Worm (Caenorhabditis elegans) whole organism, late embryonic: ENCODE results near the gene scl-24.
"Not testable (repeated sequence)": the region's sequence is repeated elsewhere in the genome, so short reads cannot be mapped to it uniquely, and the experiment has no call there.

Experiments
- C08G9.2 ChIP-seq: sonication (generic microtip); optimal IDR thresholded peaks from 2 replicates; lab custom pipeline; 2016; ENCODE audit warnings: mild to moderate bottlenecking, missing genetic modification characterization, moderate library complexity, missing compliant biosample characterization
- C38D4.7 ChIP-seq: fragments of 200-800 bp; sonication (Bioruptor generic); optimal IDR thresholded peaks from 2 replicates; lab custom pipeline; 2018; ENCODE audit warnings: mild to moderate bottlenecking, missing genetic modification characterization, moderate library complexity, missing compliant biosample characterization
- F13H6.1 ChIP-seq: sonication (generic microtip); optimal IDR thresholded peaks from 2 replicates; lab custom pipeline; 2016; ENCODE audit warnings: missing genetic modification characterization, missing compliant biosample characterization
- T23F11.4 ChIP-seq: fragments of 200-800 bp; sonication (Bioruptor generic); optimal IDR thresholded peaks from 2 replicates; lab custom pipeline; 2018; ENCODE audit warnings: mild to moderate bottlenecking, missing genetic modification characterization, missing compliant biosample characterization
- Y22D7AL.16 ChIP-seq: sonication (generic microtip); optimal IDR thresholded peaks from 2 replicates; lab custom pipeline; 2016; ENCODE audit warnings: missing genetic modification characterization, missing compliant biosample characterization
- ahr-1 ChIP-seq: sonication (generic microtip); optimal IDR thresholded peaks from 2 replicates; lab custom pipeline; 2016; ENCODE audit warnings: missing genetic modification characterization, missing compliant biosample characterization
- ceh-2 ChIP-seq: sonication (generic microtip); optimal IDR thresholded peaks from 2 replicates; lab custom pipeline; 2016; ENCODE audit warnings: missing genotype, missing genetic modification characterization, missing compliant biosample characterization
- ceh-22 ChIP-seq: sonication (generic microtip); optimal IDR thresholded peaks from 2 replicates; lab custom pipeline; 2017; ENCODE audit warnings: missing biosample characterization, missing genetic modification characterization
- ceh-30 ChIP-seq: fragments of 150-350 bp; optimal IDR thresholded peaks from 2 replicates; lab custom pipeline; 2014; ENCODE audit warnings: missing biosample characterization, missing genetic modification characterization
- ceh-45 ChIP-seq: fragments of 200-800 bp; sonication (Bioruptor generic); IDR thresholded peaks from 2 replicates; pipeline ENCODE4 v1.3.6; 2022; ENCODE audit warnings: missing genetic modification reagents, missing genetic modification characterization, missing compliant biosample characterization
- dmd-4 ChIP-seq: sonication (generic microtip); optimal IDR thresholded peaks from 2 replicates; lab custom pipeline; 2016; ENCODE audit warnings: borderline replicate concordance, missing genetic modification characterization, missing compliant biosample characterization
- elt-2 ChIP-seq: sonication (generic microtip); optimal IDR thresholded peaks from 2 replicates; lab custom pipeline; 2016; ENCODE audit warnings: missing genetic modification reagents, missing genetic modification characterization, missing compliant biosample characterization
- elt-4 ChIP-seq: sonication (generic microtip); optimal IDR thresholded peaks from 2 replicates; lab custom pipeline; 2016; ENCODE audit warnings: missing genetic modification characterization, missing compliant biosample characterization
- eyg-1 ChIP-seq: sonication (generic microtip); optimal IDR thresholded peaks from 2 replicates; lab custom pipeline; 2016; ENCODE audit warnings: missing genotype, missing genetic modification characterization, missing compliant biosample characterization
- fkh-6 ChIP-seq: sonication (generic microtip); optimal IDR thresholded peaks from 2 replicates; lab custom pipeline; 2016; ENCODE audit warnings: missing genetic modification characterization, missing compliant biosample characterization
- gmeb-2 ChIP-seq: sonication (generic microtip); optimal IDR thresholded peaks from 2 replicates; lab custom pipeline; 2016; ENCODE audit warnings: missing genetic modification characterization, inconsistent platforms, missing compliant biosample characterization
- hlh-30 ChIP-seq: sonication (generic microtip); optimal IDR thresholded peaks from 2 replicates; lab custom pipeline; 2017; ENCODE audit warnings: antibody characterized with exemption, missing genetic modification characterization, missing compliant biosample characterization; ENCODE audit not compliant: insufficient read depth
- hlh-6 ChIP-seq: sonication (generic microtip); optimal IDR thresholded peaks from 2 replicates; lab custom pipeline; 2016; ENCODE audit warnings: missing genotype, missing genetic modification characterization, missing compliant biosample characterization
- hlh-8 ChIP-seq: sonication (generic microtip); optimal IDR thresholded peaks from 2 replicates; lab custom pipeline; 2016; ENCODE audit warnings: missing genotype, missing genetic modification characterization, missing compliant biosample characterization
- lim-6 ChIP-seq: sonication (generic microtip); optimal IDR thresholded peaks from 2 replicates; lab custom pipeline; 2016; ENCODE audit warnings: missing genetic modification characterization, missing compliant biosample characterization
- madf-2 ChIP-seq: sonication (generic microtip); optimal IDR thresholded peaks from 2 replicates; lab custom pipeline; 2017; ENCODE audit warnings: missing genetic modification characterization, missing compliant biosample characterization
- pag-3 ChIP-seq: sonication (generic microtip); optimal IDR thresholded peaks from 2 replicates; lab custom pipeline; 2016; ENCODE audit warnings: missing compliant biosample characterization, missing genetic modification characterization, borderline replicate concordance
- pax-1 ChIP-seq: fragments of 150-350 bp; optimal IDR thresholded peaks from 2 replicates; lab custom pipeline; 2014; ENCODE audit warnings: missing biosample characterization, missing genetic modification characterization
- pha-2 ChIP-seq: sonication (generic microtip); optimal IDR thresholded peaks from 2 replicates; lab custom pipeline; 2017; ENCODE audit warnings: mild to moderate bottlenecking, missing genetic modification characterization, missing compliant biosample characterization
- pha-4 ChIP-seq: fragments of 150-350 bp; optimal IDR thresholded peaks from 2 replicates; lab custom pipeline; 2018; ENCODE audit warnings: missing biosample characterization, missing genetic modification reagents, missing genetic modification characterization
- ref-2 ChIP-seq: sonication (generic microtip); optimal IDR thresholded peaks from 2 replicates; lab custom pipeline; 2016; ENCODE audit warnings: missing genetic modification characterization, missing compliant biosample characterization
- sdc-2 ChIP-seq: sonication (generic microtip); optimal IDR thresholded peaks from 2 replicates; lab custom pipeline; 2016; ENCODE audit warnings: missing genotype, missing genetic modification characterization, missing compliant biosample characterization
- sox-4 ChIP-seq: sonication (generic microtip); optimal IDR thresholded peaks from 2 replicates; lab custom pipeline; 2017; ENCODE audit warnings: mild to moderate bottlenecking, missing genetic modification characterization, inconsistent platforms, missing compliant biosample characterization
- tbx-2 ChIP-seq: sonication (generic microtip); optimal IDR thresholded peaks from 2 replicates; lab custom pipeline; 2016; ENCODE audit warnings: missing genetic modification characterization, missing compliant biosample characterization
- unc-42 ChIP-seq: sonication (generic microtip); optimal IDR thresholded peaks from 2 replicates; lab custom pipeline; 2016; ENCODE audit warnings: missing genotype, missing genetic modification characterization, missing compliant biosample characterization
- unc-86 ChIP-seq: sonication (generic microtip); optimal IDR thresholded peaks from 2 replicates; lab custom pipeline; 2016; ENCODE audit warnings: missing genetic modification characterization, missing compliant biosample characterization
- ztf-16 ChIP-seq: sonication (generic microtip); optimal IDR thresholded peaks from 2 replicates; lab custom pipeline; 2017; ENCODE audit warnings: missing genetic modification characterization, missing compliant biosample characterization

The scl-24 gene

DNA sequence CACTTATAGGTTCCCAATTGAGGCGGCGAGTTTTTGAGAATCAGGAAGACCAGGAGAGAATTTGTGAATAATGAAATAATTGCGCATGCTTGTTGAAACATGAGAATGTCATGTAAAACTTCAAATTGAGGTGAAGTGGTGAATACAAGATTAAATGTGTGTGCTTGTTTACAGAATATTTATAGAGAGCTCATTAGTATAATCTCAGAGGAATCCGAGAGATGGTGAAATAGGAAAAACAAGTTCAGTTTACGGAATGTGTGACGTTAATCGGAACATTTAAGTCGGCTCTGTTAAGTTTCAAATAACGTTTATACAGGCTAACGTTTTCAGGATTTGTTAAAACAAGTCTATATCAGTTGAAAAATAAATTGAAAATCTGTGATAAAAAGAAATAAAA, 28.1 kb upstream of the scl-24 start, which contains the start of gene str-200:
str-200 (minus strand) TSS at position 101 of the 400 bp plus-strand sequence.
- TF ChIP-seq T23F11.4 (no peak), elt-2 (tag; lab: Kevin White, UChicago) (no peak), F13H6.1 (tag; lab: Kevin White, UChicago) (no peak), ceh-22 (tag; lab: Kevin White, UChicago) (no peak), ztf-16 (tag; lab: Kevin White, UChicago) (no peak), pha-2 (tag; lab: Kevin White, UChicago) (no peak), C38D4.7 (GFP tag; lab: Kevin White, UChicago) (no peak), ceh-30 (no peak)

DNA sequence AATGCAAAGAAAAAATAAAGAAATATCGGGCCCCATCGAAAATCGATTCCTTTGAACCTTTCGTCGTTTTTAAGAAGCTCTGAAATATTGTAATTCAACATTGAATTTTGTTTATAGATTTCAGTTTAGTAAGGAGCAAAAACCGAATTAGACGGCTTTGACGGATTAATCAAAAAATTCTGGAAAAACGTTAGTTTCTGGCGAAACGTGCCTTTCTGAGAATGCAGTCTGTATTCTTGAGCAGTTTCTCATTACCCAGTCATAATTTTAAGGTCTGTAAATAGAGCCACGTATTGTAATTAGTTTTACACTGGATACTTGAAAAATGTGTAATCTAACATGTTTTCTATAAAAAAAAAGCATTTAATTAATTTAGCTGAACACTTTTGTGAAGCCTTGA, 26.1 kb upstream of the scl-24 start, which contains the start of gene srz-48:
srz-48 (minus strand) TSS at position 101 of the 400 bp plus-strand sequence.
- TF ChIP-seq C08G9.2 (tag; lab: Kevin White, UChicago) (no peak), ceh-45 (no peak), ref-2 (no peak), fkh-6 (tag; lab: Kevin White, UChicago) (no peak), ceh-22 (tag; lab: Kevin White, UChicago) (no peak), hlh-6 (no peak), pax-1 (tag; lab: Kevin White, UChicago) (no peak), sdc-2 (tag; lab: Kevin White, UChicago) (no peak), pha-4 (tag; lab: Kevin White, UChicago) (no peak), ceh-2 (no peak), Y22D7AL.16 (tag; lab: Kevin White, UChicago) (no peak), hlh-30 (tag; lab: Kevin White, UChicago) (no peak), pag-3 (no peak), elt-4 (no peak), tbx-2 (no peak), eyg-1 (tag; lab: Kevin White, UChicago) (no peak)

DNA sequence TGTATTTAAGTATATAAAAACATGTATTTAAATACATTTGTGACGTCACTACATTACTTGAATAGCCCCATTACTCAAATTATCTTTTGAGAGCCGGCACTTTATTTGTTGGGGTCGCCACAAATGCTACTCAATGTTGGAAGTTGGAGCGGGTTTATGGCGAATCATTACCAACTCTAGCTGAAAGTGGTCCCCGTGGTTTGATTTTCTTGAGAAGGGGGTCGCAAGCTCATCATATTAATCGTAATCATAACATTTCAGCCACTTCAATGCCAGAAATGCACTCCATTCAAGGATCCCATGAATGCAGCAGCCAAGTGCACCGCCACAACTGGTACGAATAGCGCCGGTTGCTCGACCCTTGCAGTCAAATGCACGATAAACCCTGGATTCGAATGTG, 21.9 kb upstream of the scl-24 start, which contains the start of gene F20E11.7:
F20E11.7 (plus strand) TSS at position 301 of the 400 bp plus-strand sequence.
- not testable (repeated sequence) for TF ChIP-seq lim-6; tbx-2; sdc-2 (tag; lab: Kevin White, UChicago)

DNA sequence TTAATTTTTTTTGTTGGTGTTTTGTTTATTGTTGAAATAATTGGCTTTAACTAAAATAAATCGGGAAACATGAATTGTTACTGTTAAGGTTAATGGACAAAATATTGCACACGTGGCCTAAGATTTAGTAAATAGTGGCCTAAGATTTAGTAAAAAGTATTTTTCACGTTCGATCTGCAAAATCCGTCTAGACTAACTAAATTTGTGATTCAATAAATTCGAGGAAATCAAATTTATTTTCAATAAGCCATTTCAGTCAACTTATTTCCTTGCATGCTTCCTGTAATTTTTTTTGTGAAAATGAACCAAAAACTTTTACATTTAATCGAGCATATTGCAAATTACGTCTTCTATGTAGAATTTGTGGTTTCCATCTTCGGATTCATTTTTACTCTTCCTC, 19.4 kb upstream of the scl-24 start, which contains the start of gene srw-72:
srw-72 (plus strand) TSS at position 301 of the 400 bp plus-strand sequence.
- TF ChIP-seq lim-6 (no peak), ceh-2 (no peak)

DNA sequence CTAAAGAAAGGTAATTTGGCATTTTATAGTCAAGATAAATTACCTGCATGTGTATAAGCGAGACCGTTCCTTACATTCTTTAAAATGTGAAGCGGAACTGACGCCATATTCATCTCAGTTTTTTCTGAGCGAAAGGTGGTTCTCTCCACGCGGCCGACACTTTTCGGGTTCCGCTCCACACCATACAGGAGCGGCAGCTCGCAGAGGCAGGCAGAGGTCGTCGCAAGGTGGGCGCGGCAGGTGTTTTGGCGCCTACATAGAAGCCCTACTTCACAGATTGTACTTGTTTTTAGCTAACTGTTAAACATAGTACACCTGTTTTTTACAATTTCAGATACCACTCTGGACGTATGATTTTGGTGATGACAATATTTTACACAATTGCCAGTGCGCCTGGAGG, 18.3 kb upstream of the scl-24 start:
- TF ChIP-seq tbx-2 = no peak
- no peak for TF ChIP-seq unc-86 (tag; lab: Kevin White, UChicago)
- no peak for TF ChIP-seq T23F11.4
- TF ChIP-seq unc-42 (tag; lab: Kevin White, UChicago) = no peak
- no peak for TF ChIP-seq gmeb-2 (tag; lab: Kevin White, UChicago)
- TF ChIP-seq elt-2 (tag; lab: Kevin White, UChicago) = no peak
- TF ChIP-seq elt-4 = no peak
- TF ChIP-seq pax-1 (tag; lab: Kevin White, UChicago) = no peak
- no peak for TF ChIP-seq hlh-8 (tag; lab: Kevin White, UChicago)
- TF ChIP-seq lim-6 = no peak
- no peak for TF ChIP-seq sox-4 (tag; lab: Kevin White, UChicago)
- no peak for TF ChIP-seq C38D4.7 (GFP tag; lab: Kevin White, UChicago)
- no peak for TF ChIP-seq madf-2 (tag; lab: Kevin White, UChicago)
- no peak for TF ChIP-seq eyg-1 (tag; lab: Kevin White, UChicago)
- no peak for TF ChIP-seq dmd-4
- TF ChIP-seq, all 69 proteins: peak for 0

DNA sequence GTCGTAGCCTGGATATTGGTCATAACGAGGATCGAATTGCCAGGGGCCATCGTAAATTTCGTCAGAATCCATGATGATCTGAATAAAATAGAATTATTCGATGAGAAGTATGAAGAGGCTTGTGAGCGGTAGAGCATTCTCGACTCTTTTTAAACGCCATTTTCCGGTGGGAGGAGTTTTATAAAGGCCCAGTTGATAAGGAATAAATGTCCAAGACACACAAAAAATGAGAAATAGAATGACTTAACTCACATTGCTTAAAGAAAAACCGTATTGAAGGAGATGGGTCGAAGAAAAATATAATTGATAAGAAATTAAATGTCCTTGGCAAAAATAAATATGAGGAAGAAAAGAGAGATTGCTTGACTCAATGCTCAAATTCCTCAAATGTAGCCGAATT, 17.0 kb upstream of the scl-24 start, which contains the start of gene F20E11.17:
F20E11.17 (minus strand) TSS at position 101 of the 400 bp plus-strand sequence.
- TF ChIP-seq hlh-8 (tag; lab: Kevin White, UChicago) (no peak), unc-42 (tag; lab: Kevin White, UChicago) (no peak), ahr-1 (tag; lab: Kevin White, UChicago) (no peak)
